Worm (Caenorhabditis elegans): ENCODE measurements around the gene qars-1.
A peak's percentile ranks its signal among the peaks of the same experiment; 100 is the strongest.

Gene qars-1

DNA sequence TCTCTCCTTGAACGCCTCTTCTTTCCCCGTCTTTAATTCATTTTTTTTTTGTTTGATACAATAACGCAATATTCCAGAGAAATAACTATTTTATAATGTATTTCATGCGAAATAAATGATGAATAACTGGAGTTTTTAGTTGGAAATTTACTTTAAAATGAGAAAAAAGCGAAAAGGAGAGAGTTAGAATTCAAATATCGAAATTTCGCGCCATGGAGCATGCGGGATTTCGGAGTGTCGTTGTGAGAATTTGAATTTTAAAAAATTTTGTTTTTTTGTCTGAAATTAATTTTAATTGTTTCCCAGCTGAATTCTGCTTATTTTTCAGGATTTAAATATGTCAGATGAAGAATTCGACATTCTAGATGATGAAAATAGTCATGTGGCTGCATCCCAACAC is 12.4 kb upstream of the qars-1 start, which contains the start of gene fcd-2 (continued):
- TF ChIP-seq aptf-2 (GFP tag; conservative IDR thresholded peaks at IDR 0.05) (no peak), lir-1 (GFP tag; conservative IDR thresholded peaks at IDR 0.05) (no peak), ama-1 (optimal IDR thresholded peaks at IDR 0.05) (no peak), ama-1 (GFP tag; optimal IDR thresholded peaks at IDR 0.05) (peak in 1 of 2 experiments; percentile 24), snpc-3.4 (tag; optimal IDR thresholded peaks at IDR 0.05) (peak; percentile 34), snpc-1.3 (tag; optimal IDR thresholded peaks at IDR 0.05; ENCODE audit: insufficient read depth) (peak; percentile 6), mes-4 (tag; optimal IDR thresholded peaks at IDR 0.05) (no peak), F39B2.1 (GFP tag; IDR thresholded peaks at IDR 0.05) (no peak), attf-5 (GFP tag; optimal IDR thresholded peaks at IDR 0.05) (peak; percentile 63), lin-54 (GFP tag; optimal IDR thresholded peaks at IDR 0.05) (peak; percentile 92), C17E4.6 (GFP tag; IDR thresholded peaks at IDR 0.05) (no peak), sdz-38 (tag; optimal IDR thresholded peaks at IDR 0.05) (no peak), nhr-120 (GFP tag; IDR thresholded peaks at IDR 0.05) (no peak), mcd-1 (GFP tag; IDR thresholded peaks at IDR 0.05) (no peak; the same call in 1 of the 2 replicates), snpc-4 (GFP tag; optimal IDR thresholded peaks at IDR 0.05) (peak; percentile 62), snpc-4 (tag; optimal IDR thresholded peaks at IDR 0.05) (peak in 3 of 4 experiments; percentile 60 to 89 (median 73)), madf-8 (GFP tag; conservative IDR thresholded peaks at IDR 0.05) (no peak), dpl-1 (GFP tag; optimal IDR thresholded peaks at IDR 0.05) (peak; percentile 85), Y53F4B.3 (GFP tag; IDR thresholded peaks at IDR 0.05) (no peak), B0261.1 (tag; optimal IDR thresholded peaks at IDR 0.05) (no peak), madf-6 (GFP tag; IDR thresholded peaks at IDR 0.05) (peak; percentile 61), F49E8.2 (tag; optimal IDR thresholded peaks at IDR 0.05; ENCODE audit: insufficient read depth) (peak; percentile 43), lin-40 (tag; optimal IDR thresholded peaks at IDR 0.05) (peak; percentile 15), hsf-1 (GFP tag; IDR thresholded peaks at IDR 0.05) (no peak), ztf-18 (tag; optimal IDR thresholded peaks at IDR 0.05) (peak; percentile 71), athp-1 (tag; optimal IDR thresholded peaks at IDR 0.05) (no peak), F33H1.4 (GFP tag; IDR thresholded peaks at IDR 0.05) (peak; percentile 37; the same call in 1 of the 2 replicates), F10E7.11 (tag; optimal IDR thresholded peaks at IDR 0.05) (no peak), ceh-100 (GFP tag; IDR thresholded peaks at IDR 0.05) (no peak), rec-8 (tag; optimal IDR thresholded peaks at IDR 0.05) (no peak), B0019.2 (GFP tag; conservative IDR thresholded peaks at IDR 0.05) (no peak), nfyb-1 (GFP tag; IDR thresholded peaks at IDR 0.05) (no peak), die-1 (tag; optimal IDR thresholded peaks at IDR 0.05) (no peak), tlf-1 (GFP tag; optimal IDR thresholded peaks at IDR 0.05) (peak; percentile 13), nfya-1 (tag; optimal IDR thresholded peaks at IDR 0.05; ENCODE audit: borderline replicate concordance, insufficient read depth) (no peak), lsl-1 (GFP tag; optimal IDR thresholded peaks at IDR 0.05) (peak; percentile 23), F23B12.7 (tag; optimal IDR thresholded peaks at IDR 0.05; ENCODE audit: insufficient read depth) (peak; percentile 77), hlh-12 (tag; optimal IDR thresholded peaks at IDR 0.05) (no peak), madf-3 (GFP tag; IDR thresholded peaks at IDR 0.05) (0 out of 2 replicates have a peak, but pooled peaks have one; percentile 4), rpc-1 (optimal IDR thresholded peaks at IDR 0.05) (no peak), rpc-1 (tag; optimal IDR thresholded peaks at IDR 0.05) (no peak), ceh-58 (GFP tag; IDR thresholded peaks at IDR 0.05) (no peak), hrde-1 (tag; optimal IDR thresholded peaks at IDR 0.05; ENCODE audit: borderline replicate concordance) (no peak), pbrm-1 (GFP tag; IDR thresholded peaks at IDR 0.05) (no peak), let-526 (GFP tag; IDR thresholded peaks at IDR 0.05) (no peak), C06A6.2 (GFP tag; conservative IDR thresholded peaks at IDR 0.05) (no peak), D2030.7 (GFP tag; IDR thresholded peaks at IDR 0.05) (0 out of 2 replicates have a peak, but pooled peaks have one; percentile 19)

Measured in whole organism, young adult.